Worm (Caenorhabditis elegans) whole organism, early embryonic: ENCODE data around the gene abl-1.

ENCODE experiments used
- F13C5.2 ChIP-seq: sonication (generic microtip); optimal IDR thresholded peaks from 2 replicates; lab custom pipeline; 2017; ENCODE audit warnings: mild to moderate bottlenecking, missing genetic modification characterization, inconsistent platforms, missing compliant biosample characterization
- aly-1 ChIP-seq: sonication (generic microtip); optimal IDR thresholded peaks from 2 replicates; lab custom pipeline; 2016; ENCODE audit warnings: missing genetic modification characterization, missing compliant biosample characterization
- ama-1 ChIP-seq: fragments of 150-350 bp; optimal IDR thresholded peaks from 2 replicates; lab custom pipeline; 2014
- ets-7 ChIP-seq: sonication (generic microtip); optimal IDR thresholded peaks from 2 replicates; lab custom pipeline; 2016; ENCODE audit warnings: missing genotype, missing genetic modification characterization, missing compliant biosample characterization
- flt-1 ChIP-seq: fragments of 200-800 bp; sonication (Bioruptor generic); IDR thresholded peaks from 2 replicates; pipeline ENCODE4 v1.3.6; 2022; ENCODE audit warnings: missing genetic modification characterization, missing compliant biosample characterization
- hmbx-1 ChIP-seq: sonication (generic microtip); optimal IDR thresholded peaks from 2 replicates; lab custom pipeline; 2016; ENCODE audit warnings: mild to moderate bottlenecking, missing genetic modification characterization, missing compliant biosample characterization
- hmg-4 ChIP-seq: fragments of 200-800 bp; sonication (Bioruptor generic); optimal IDR thresholded peaks from 2 replicates; lab custom pipeline; 2018; ENCODE audit warnings: mild to moderate bottlenecking, missing genetic modification characterization, missing compliant biosample characterization
- hnd-1 ChIP-seq: sonication (generic microtip); optimal IDR thresholded peaks from 2 replicates; lab custom pipeline; 2016; ENCODE audit warnings: missing genetic modification characterization, missing compliant biosample characterization
- scrt-1 ChIP-seq: fragments of 200-800 bp; sonication (Bioruptor generic); IDR thresholded peaks from 2 replicates; pipeline ENCODE4 v1.3.6; 2022; ENCODE audit warnings: missing genetic modification characterization, missing compliant biosample characterization
- sea-1 ChIP-seq: fragments of 200-800 bp; sonication (Bioruptor generic); conservative IDR thresholded peaks from 2 replicates; pipeline ENCODE4 v1.3.6; 2022; ENCODE audit warnings: missing genetic modification characterization, missing compliant biosample characterization
- tbx-11 ChIP-seq: fragments of 200-800 bp; sonication (Bioruptor generic); IDR thresholded peaks from 2 replicates; pipeline ENCODE4 v1.3.6; 2022; ENCODE audit warnings: missing genetic modification characterization, missing compliant biosample characterization
- tbx-37 ChIP-seq: fragments of 200-800 bp; sonication (Bioruptor generic); conservative IDR thresholded peaks from 2 replicates; pipeline ENCODE4 v1.3.6; 2022; ENCODE audit warnings: missing genetic modification reagents, missing genetic modification characterization, missing compliant biosample characterization

ce11 chrX:10640578-10640977, 16.6 kb upstream of the abl-1 start:
- TF ChIP-seq sea-1: no peak
- TF ChIP-seq hmbx-1 (tag; lab: Kevin White, UChicago): no peak
- no peak for TF ChIP-seq ama-1 (lab: Kevin White, UChicago)
- TF ChIP-seq scrt-1 (GFP tag; lab: Robert Waterston, UW): no peak
- no peak for TF ChIP-seq tbx-37
- no peak for TF ChIP-seq flt-1 (GFP tag; lab: Robert Waterston, UW)
- no peak for TF ChIP-seq hnd-1 (tag; lab: Kevin White, UChicago)
- TF ChIP-seq hmg-4: no peak
- TF ChIP-seq F13C5.2 (tag; lab: Kevin White, UChicago): no peak
- no peak for TF ChIP-seq aly-1
- no peak for TF ChIP-seq tbx-11
- TF ChIP-seq ets-7: no peak
